Fruit fly (Drosophila melanogaster) whole organism, embryonic: ENCODE data around the gene CG15034.

ENCODE experiments used
- ATbp ChIP-seq: fragments of 200-800 bp; sonication (Bioruptor generic); optimal IDR thresholded peaks from 2 replicates; lab custom pipeline; 2017; ENCODE audit warnings: missing biosample characterization, mild to moderate bottlenecking, missing genetic modification characterization, missing genetic modification reagents
- Atf-2 ChIP-seq: fragments of 200-800 bp; sonication (Bioruptor generic); optimal IDR thresholded peaks from 2 replicates; lab custom pipeline; 2016; ENCODE audit warnings: missing biosample characterization, missing genetic modification characterization
- BEAF-32 ChIP-seq: fragments of 200-800 bp; sonication (Bioruptor generic); optimal IDR thresholded peaks from 3 replicates; lab custom pipeline; 2017; ENCODE audit warnings: missing biosample characterization, missing genetic modification characterization, mild to moderate bottlenecking, moderate library complexity, missing genetic modification reagents
- Bgb ChIP-seq: fragments of 200-800 bp; sonication (Bioruptor generic); IDR thresholded peaks from 2 replicates; pipeline ENCODE4 v1.3.6; 2022; ENCODE audit warnings: missing biosample characterization, missing genetic modification characterization; ENCODE audit not compliant: partially characterized antibody
- CG10366 ChIP-seq: fragments of 200-800 bp; sonication (Bioruptor generic); IDR thresholded peaks from 2 replicates; pipeline ENCODE4 v1.3.6; 2022; ENCODE audit warnings: missing biosample characterization, missing genetic modification characterization
- CG11093 ChIP-seq: fragments of 200-800 bp; sonication (Bioruptor generic); IDR thresholded peaks from 3 replicates; pipeline ENCODE4 v1.3.6; 2022; ENCODE audit warnings: missing biosample characterization, missing genetic modification characterization
- CG12071 ChIP-seq: fragments of 200-800 bp; sonication (Bioruptor generic); optimal IDR thresholded peaks from 3 replicates; lab custom pipeline; 2018; ENCODE audit warnings: missing biosample characterization, mild to moderate bottlenecking, missing genetic modification characterization
- CG13424 ChIP-seq: fragments of 200-800 bp; sonication (Bioruptor generic); optimal IDR thresholded peaks from 2 replicates; lab custom pipeline; 2019; ENCODE audit warnings: missing biosample characterization, mild to moderate bottlenecking, missing genetic modification characterization, moderate library complexity
- CG15073 ChIP-seq: fragments of 200-800 bp; sonication (Bioruptor generic); optimal IDR thresholded peaks from 2 replicates; lab custom pipeline; 2016; ENCODE audit warnings: missing biosample characterization, missing genetic modification characterization
- CG31388 ChIP-seq: fragments of 200-800 bp; sonication (Bioruptor generic); optimal IDR thresholded peaks from 2 replicates; lab custom pipeline; 2016; ENCODE audit warnings: missing biosample characterization, missing genetic modification characterization
- CG33213 ChIP-seq: fragments of 200-800 bp; sonication (Bioruptor generic); optimal IDR thresholded peaks from 3 replicates; lab custom pipeline; 2016; ENCODE audit warnings: missing biosample characterization, missing genetic modification characterization
- CG34422 ChIP-seq: fragments of 200-800 bp; sonication (Bioruptor generic); IDR thresholded peaks from 3 replicates; pipeline ENCODE4 v1.3.6; 2022; ENCODE audit warnings: missing biosample characterization, missing genetic modification characterization
- CG4617 ChIP-seq: fragments of 200-800 bp; sonication (Bioruptor generic); optimal IDR thresholded peaks from 3 replicates; lab custom pipeline; 2016; ENCODE audit warnings: missing biosample characterization, missing genetic modification characterization, borderline replicate concordance
- CG4820 ChIP-seq: fragments of 200-800 bp; sonication (Bioruptor generic); optimal IDR thresholded peaks from 3 replicates; lab custom pipeline; 2016; ENCODE audit warnings: missing biosample characterization, missing genetic modification characterization
- CG6689 ChIP-seq: fragments of 200-800 bp; sonication (Bioruptor generic); IDR thresholded peaks from 2 replicates; pipeline ENCODE4 v1.3.6; 2022; ENCODE audit warnings: missing biosample characterization, missing genetic modification characterization
- CG6765 ChIP-seq: fragments of 200-800 bp; sonication (Bioruptor generic); optimal IDR thresholded peaks from 3 replicates; lab custom pipeline; 2017; ENCODE audit warnings: missing biosample characterization, mild to moderate bottlenecking, missing genetic modification characterization
- CG7372 ChIP-seq: fragments of 200-800 bp; sonication (Bioruptor generic); IDR thresholded peaks from 2 replicates; pipeline ENCODE4 v1.3.6; 2022; ENCODE audit warnings: missing biosample characterization, missing genetic modification characterization
- CG9727 ChIP-seq: fragments of 200-800 bp; sonication (Bioruptor generic); optimal IDR thresholded peaks from 3 replicates; lab custom pipeline; 2017; ENCODE audit warnings: missing biosample characterization, mild to moderate bottlenecking, missing genetic modification characterization
- Dll ChIP-seq: fragments of 200-800 bp; sonication (Bioruptor generic); IDR thresholded peaks from 4 replicates; pipeline ENCODE4 v1.3.6; 2022; ENCODE audit warnings: missing biosample characterization, missing genetic modification characterization; ENCODE audit not compliant: partially characterized antibody
- Doc2 ChIP-seq: fragments of 200-800 bp; sonication (Bioruptor generic); IDR thresholded peaks from 2 replicates; pipeline ENCODE4 v1.3.6; 2022; ENCODE audit warnings: missing biosample characterization, missing genetic modification characterization
- Fer1 ChIP-seq: fragments of 200-800 bp; sonication (Bioruptor generic); optimal IDR thresholded peaks from 2 replicates; lab custom pipeline; 2017; ENCODE audit warnings: missing biosample characterization, mild to moderate bottlenecking, missing genetic modification characterization
- Fer2 ChIP-seq: fragments of 200-800 bp; sonication (Bioruptor generic); optimal IDR thresholded peaks from 2 replicates; lab custom pipeline; 2018; ENCODE audit warnings: missing biosample characterization, mild to moderate bottlenecking, missing genetic modification characterization, moderate library complexity
- H2.0 ChIP-seq: fragments of 200-800 bp; sonication (Bioruptor generic); IDR thresholded peaks from 2 replicates; pipeline ENCODE4 v1.3.6; 2022; ENCODE audit warnings: missing biosample characterization, missing genetic modification characterization
- HLH54F ChIP-seq: fragments of 200-800 bp; sonication (Bioruptor generic); optimal IDR thresholded peaks from 3 replicates; lab custom pipeline; 2016; ENCODE audit warnings: missing biosample characterization, missing genetic modification characterization
- NC2β ChIP-seq: fragments of 200-800 bp; sonication (Bioruptor generic); optimal IDR thresholded peaks from 2 replicates; lab custom pipeline; 2016; ENCODE audit warnings: missing biosample characterization, missing genetic modification characterization
- Oaz ChIP-seq: fragments of 200-800 bp; sonication (Bioruptor generic); IDR thresholded peaks from 2 replicates; pipeline ENCODE4 v1.3.6; 2022; ENCODE audit warnings: missing biosample characterization, missing genetic modification characterization
- Spps ChIP-seq: fragments of 200-800 bp; sonication (Bioruptor generic); optimal IDR thresholded peaks from 2 replicates; lab custom pipeline; 2018; ENCODE audit warnings: missing biosample characterization, mild to moderate bottlenecking, missing genetic modification characterization
- Trl ChIP-seq, 3 experiments: fragments of >200 bp in 2 of 3; fragments of 200-800 bp in 1 of 3; sonication (Bioruptor generic) in 1 of 3; optimal IDR thresholded peaks; 2 replicates in 1 of 3; 3 replicates in 2 of 3; lab custom pipeline; 2016 to 2017; ENCODE audit warnings: missing biosample characterization in 1 of 3, missing genetic modification characterization in 1 of 3
- Vsx1 ChIP-seq: fragments of 200-800 bp; sonication (Bioruptor generic); optimal IDR thresholded peaks from 2 replicates; lab custom pipeline; 2017; ENCODE audit warnings: missing biosample characterization, mild to moderate bottlenecking, missing genetic modification characterization, missing genetic modification reagents
- al ChIP-seq: fragments of 200-800 bp; sonication (Bioruptor generic); IDR thresholded peaks from 2 replicates; pipeline ENCODE4 v1.3.6; 2022; ENCODE audit warnings: missing biosample characterization, missing genetic modification characterization
- ap ChIP-seq: fragments of 200-800 bp; sonication (Bioruptor generic); IDR thresholded peaks from 2 replicates; pipeline ENCODE4 v1.3.6; 2022; ENCODE audit warnings: missing biosample characterization, missing genetic modification characterization
- caup ChIP-seq: fragments of 200-800 bp; sonication (Bioruptor generic); optimal IDR thresholded peaks from 3 replicates; lab custom pipeline; 2017; ENCODE audit warnings: missing biosample characterization, mild to moderate bottlenecking, missing genetic modification characterization, moderate library complexity; ENCODE audit not compliant: severe bottlenecking
- chif ChIP-seq, 2 experiments: fragments of 200-800 bp; sonication (Bioruptor generic); optimal IDR thresholded peaks; 3 replicates each; lab custom pipeline; 2016; ENCODE audit warnings: missing biosample characterization in 2 of 2, missing genetic modification characterization in 2 of 2
- disco-r ChIP-seq: fragments of 200-800 bp; sonication (Bioruptor generic); optimal IDR thresholded peaks from 2 replicates; lab custom pipeline; 2016; ENCODE audit warnings: missing biosample characterization, missing genetic modification characterization
- ewg ChIP-seq: fragments of 200-800 bp; sonication (Bioruptor generic); optimal IDR thresholded peaks from 3 replicates; lab custom pipeline; 2017; ENCODE audit warnings: mild to moderate bottlenecking, missing biosample characterization, missing genetic modification reagents, missing genetic modification characterization
- fd96Cb ChIP-seq: fragments of 200-800 bp; sonication (Bioruptor generic); optimal IDR thresholded peaks from 2 replicates; lab custom pipeline; 2018; ENCODE audit warnings: missing biosample characterization, mild to moderate bottlenecking, missing genetic modification characterization, moderate library complexity
- hbn ChIP-seq: fragments of 200-800 bp; sonication (Bioruptor generic); IDR thresholded peaks from 2 replicates; pipeline ENCODE4 v1.3.6; 2022; ENCODE audit warnings: missing biosample characterization, missing genetic modification characterization; ENCODE audit not compliant: partially characterized antibody
- hkb ChIP-seq, 2 experiments: fragments of 200-800 bp in 1 of 2; fragments of >200 bp in 1 of 2; sonication (Bioruptor generic) in 1 of 2; IDR thresholded peaks in 1 of 2; optimal IDR thresholded peaks in 1 of 2; 2 replicates each; pipeline versions ENCODE4 v1.3.6 to Lab custom; 2017 to 2022; ENCODE audit warnings: missing biosample characterization in 1 of 2, missing genetic modification characterization in 1 of 2
- jumu ChIP-seq: fragments of 200-800 bp; sonication (Bioruptor generic); optimal IDR thresholded peaks from 3 replicates; lab custom pipeline; 2016; ENCODE audit warnings: missing biosample characterization, missing genetic modification characterization
- nerfin-1 ChIP-seq: fragments of 200-800 bp; sonication (Bioruptor generic); optimal IDR thresholded peaks from 3 replicates; lab custom pipeline; 2019; ENCODE audit warnings: missing biosample characterization, mild to moderate bottlenecking, missing genetic modification characterization, moderate library complexity
- p53 ChIP-seq: fragments of 200-800 bp; sonication (Bioruptor generic); optimal IDR thresholded peaks from 2 replicates; lab custom pipeline; 2016; ENCODE audit warnings: missing biosample characterization, missing genetic modification characterization
- salm ChIP-seq: fragments of 200-800 bp; sonication (Bioruptor generic); optimal IDR thresholded peaks from 2 replicates; lab custom pipeline; 2018; ENCODE audit warnings: missing biosample characterization, mild to moderate bottlenecking, missing genetic modification characterization
- sob ChIP-seq: fragments of 200-800 bp; sonication (Bioruptor generic); IDR thresholded peaks from 2 replicates; pipeline ENCODE4 v1.3.6; 2022; ENCODE audit warnings: missing biosample characterization, missing genetic modification characterization
- tap ChIP-seq: fragments of 200-800 bp; optimal IDR thresholded peaks from 3 replicates; lab custom pipeline; 2019; ENCODE audit warnings: missing biosample characterization, mild to moderate bottlenecking, missing genetic modification characterization, moderate library complexity
- tin ChIP-seq: fragments of 200-800 bp; sonication (Bioruptor generic); optimal IDR thresholded peaks from 3 replicates; lab custom pipeline; 2016; ENCODE audit warnings: missing biosample characterization, missing genetic modification characterization
- unpg ChIP-seq: fragments of 200-800 bp; sonication (Bioruptor generic); optimal IDR thresholded peaks from 3 replicates; lab custom pipeline; 2018; ENCODE audit warnings: missing biosample characterization, mild to moderate bottlenecking, missing genetic modification characterization, moderate library complexity
- zf30C ChIP-seq: fragments of 200-800 bp; sonication (Bioruptor generic); optimal IDR thresholded peaks from 3 replicates; lab custom pipeline; 2018; ENCODE audit warnings: missing biosample characterization, mild to moderate bottlenecking, missing genetic modification characterization
- zfh1 ChIP-seq: fragments of 200-800 bp; sonication (Bioruptor generic); IDR thresholded peaks from 3 replicates; pipeline ENCODE4 v1.3.6; 2022; ENCODE audit warnings: missing biosample characterization, missing genetic modification characterization

The CG15034 gene

dm6 chrX:7319053-7319702 is 28.1 kb downstream of the CG15034 start (continued):
- TF ChIP-seq hkb (optimal IDR thresholded peaks at IDR 0.05; lab: Kevin White, UChicago): no peak
- TF ChIP-seq hkb (GFP tag; IDR thresholded peaks at IDR 0.05; lab: Robert Waterston, UW): peak; percentile 64
- peak; percentile 56 for TF ChIP-seq Vsx1
- TF ChIP-seq disco-r (GFP tag; lab: Kevin White, UChicago): peak; percentile 28
- peak; percentile 79 for TF ChIP-seq nerfin-1 (tag; lab: Kevin White, UChicago)
- TF ChIP-seq Fer2: no peak
- TF ChIP-seq salm (tag; lab: Kevin White, UChicago): peak; percentile 50
- peak; percentile 72 for TF ChIP-seq Atf-2
- TF ChIP-seq tin (GFP tag; lab: Kevin White, UChicago): peak; percentile 77
- no peak for TF ChIP-seq CG12071
- TF ChIP-seq hbn (GFP tag; lab: Robert Waterston, UW): no peak
- peak; percentile 42 for TF ChIP-seq H2.0 (GFP tag; lab: Robert Waterston, UW)
- peak; percentile 70 for TF ChIP-seq jumu (GFP tag; lab: Kevin White, UChicago)
- peak; percentile 81 for TF ChIP-seq CG13424 (tag; lab: Kevin White, UChicago)
- TF ChIP-seq caup: no peak
- TF ChIP-seq Bgb (GFP tag; lab: Robert Waterston, UW): no peak
- TF ChIP-seq zfh1 (GFP tag; lab: Robert Waterston, UW): peak; percentile 85
- TF ChIP-seq Fer1 (GFP tag; lab: Kevin White, UChicago): peak; percentile 9
- peak; percentile 41 for TF ChIP-seq CG33213 (GFP tag; lab: Kevin White, UChicago)
- TF ChIP-seq Spps (tag; lab: Kevin White, UChicago): peak; percentile 85
- TF ChIP-seq fd96Cb (tag; lab: Kevin White, UChicago): peak; percentile 91
- TF ChIP-seq chif (GFP tag; optimal IDR thresholded peaks at IDR 0.05; lab: Kevin White, UChicago): peak; percentile 75 to 86
- TF ChIP-seq CG4820 (GFP tag; lab: Kevin White, UChicago): peak; percentile 84
- TF ChIP-seq unpg (GFP tag; lab: Kevin White, UChicago): peak; percentile 84
- 0 out of 2 replicates have a peak, but pooled peaks have one; percentile 13 for TF ChIP-seq Oaz (GFP tag; lab: Robert Waterston, UW)
- peak; percentile 47 for TF ChIP-seq tap (tag; lab: Kevin White, UChicago)
- TF ChIP-seq al: no peak
- peak; percentile 42; the same call in 1 of the 2 replicates for TF ChIP-seq CG10366
- peak; percentile 9 for TF ChIP-seq p53 (GFP tag; lab: Kevin White, UChicago)
- TF ChIP-seq NC2β (GFP tag; lab: Kevin White, UChicago): peak; percentile 78
- TF ChIP-seq CG6765 (GFP tag; lab: Kevin White, UChicago): no peak
- TF ChIP-seq CG6689: peak; percentile 74
- no peak for TF ChIP-seq BEAF-32 (GFP tag; lab: Kevin White, UChicago)
- no peak for TF ChIP-seq sob (GFP tag; lab: Robert Waterston, UW)
- peak; percentile 55 for TF ChIP-seq CG4617 (GFP tag; lab: Kevin White, UChicago)
- TF ChIP-seq CG15073 (GFP tag; lab: Kevin White, UChicago): no peak
- 0 out of 3 replicates have a peak, but pooled peaks have one; percentile 21 for TF ChIP-seq CG11093 (GFP tag; lab: Robert Waterston, UW)
- 0 out of 2 replicates have a peak, but pooled peaks have one; percentile 26 for TF ChIP-seq CG7372 (GFP tag; lab: Robert Waterston, UW)
- TF ChIP-seq Doc2 (GFP tag; lab: Robert Waterston, UW): no peak
- no peak for TF ChIP-seq CG31388
- 0 out of 2 replicates have a peak, but pooled peaks have one; percentile 47 for TF ChIP-seq ap (GFP tag; lab: Robert Waterston, UW)
- peak; percentile 60; the same call in 2 of the 3 replicates for TF ChIP-seq CG34422 (GFP tag; lab: Robert Waterston, UW)
- peak; percentile 78 for TF ChIP-seq ATbp
- peak; percentile 89 for TF ChIP-seq CG9727 (GFP tag; lab: Kevin White, UChicago)
- peak; percentile 81 for TF ChIP-seq zf30C (GFP tag; lab: Kevin White, UChicago)
- peak; percentile 35 for TF ChIP-seq HLH54F (GFP tag; lab: Kevin White, UChicago)
- no peak for TF ChIP-seq Dll (GFP tag; lab: Robert Waterston, UW)
- TF ChIP-seq Trl (optimal IDR thresholded peaks at IDR 0.05; lab: Kevin White, UChicago): no peak
- TF ChIP-seq Trl (GFP tag; optimal IDR thresholded peaks at IDR 0.05; lab: Kevin White, UChicago): peak; percentile 79
- TF ChIP-seq ewg: peak; percentile 73
